Worm (Caenorhabditis elegans): Measurements from ENCODE around the gene Y105C5B.11.

- no peak for TF ChIP-seq W03F9.2 (tag; optimal IDR thresholded peaks at IDR 0.05)
- no peak for TF ChIP-seq him-1 (tag; optimal IDR thresholded peaks at IDR 0.05)
Observed at ce11 chrIV:15908251-15908650, 33.1 kb downstream of the Y105C5B.11 start.
